Fruit fly (Drosophila melanogaster) whole organism, embryonic: ENCODE measurements around the gene RhoGDI.

ENCODE experiments used
- BtbVII ChIP-seq: fragments of 200-800 bp; sonication (Bioruptor generic); optimal IDR thresholded peaks from 3 replicates; lab custom pipeline; 2017; ENCODE audit warnings: missing biosample characterization, mild to moderate bottlenecking, missing genetic modification characterization
- CG10147 ChIP-seq: fragments of 200-800 bp; sonication (Bioruptor generic); optimal IDR thresholded peaks from 2 replicates; lab custom pipeline; 2019; ENCODE audit warnings: missing biosample characterization, mild to moderate bottlenecking, missing genetic modification characterization, moderate library complexity
- CG10959 ChIP-seq: fragments of 200-800 bp; sonication (Bioruptor generic); IDR thresholded peaks from 2 replicates; pipeline ENCODE4 v1.3.6; 2022; ENCODE audit warnings: missing biosample characterization, missing genetic modification characterization
- CG11695 ChIP-seq: fragments of 200-800 bp; sonication (Bioruptor generic); IDR thresholded peaks from 3 replicates; pipeline ENCODE4 v1.3.6; 2022; ENCODE audit warnings: missing biosample characterization, missing genetic modification characterization
- CG12942 ChIP-seq: fragments of 200-800 bp; sonication (Bioruptor generic); optimal IDR thresholded peaks from 3 replicates; lab custom pipeline; 2016; ENCODE audit warnings: missing biosample characterization, missing genetic modification characterization
- CG15011 ChIP-seq: fragments of 200-800 bp; sonication (Bioruptor generic); optimal IDR thresholded peaks from 3 replicates; lab custom pipeline; 2018; ENCODE audit warnings: missing biosample characterization, mild to moderate bottlenecking, missing genetic modification characterization
- CG15073 ChIP-seq: fragments of 200-800 bp; sonication (Bioruptor generic); optimal IDR thresholded peaks from 2 replicates; lab custom pipeline; 2016; ENCODE audit warnings: missing biosample characterization, missing genetic modification characterization
- CG15269 ChIP-seq: fragments of 200-800 bp; sonication (Bioruptor generic); optimal IDR thresholded peaks from 2 replicates; lab custom pipeline; 2018; ENCODE audit warnings: missing biosample characterization, mild to moderate bottlenecking, missing genetic modification characterization, moderate library complexity
- CG17361 ChIP-seq: fragments of 200-800 bp; sonication (Bioruptor generic); IDR thresholded peaks from 3 replicates; pipeline ENCODE4 v1.3.6; 2022; ENCODE audit warnings: missing biosample characterization, missing genetic modification characterization
- CG18262 ChIP-seq: fragments of 200-800 bp; optimal IDR thresholded peaks from 3 replicates; lab custom pipeline; 2019; ENCODE audit warnings: missing biosample characterization, mild to moderate bottlenecking, missing genetic modification characterization, moderate library complexity
- CG2120 ChIP-seq: fragments of 200-800 bp; sonication (Bioruptor generic); optimal IDR thresholded peaks from 3 replicates; lab custom pipeline; 2016; ENCODE audit warnings: missing biosample characterization, missing genetic modification characterization
- CG2875 ChIP-seq: fragments of 200-800 bp; sonication (Bioruptor generic); optimal IDR thresholded peaks from 2 replicates; lab custom pipeline; 2017; ENCODE audit warnings: missing biosample characterization, mild to moderate bottlenecking, missing genetic modification characterization, missing genetic modification reagents
- CG3163 ChIP-seq: fragments of 200-800 bp; sonication (Bioruptor generic); optimal IDR thresholded peaks from 3 replicates; lab custom pipeline; 2016; ENCODE audit warnings: missing biosample characterization, missing genetic modification characterization
- CG32767 ChIP-seq: fragments of 200-800 bp; sonication (Bioruptor generic); IDR thresholded peaks from 2 replicates; pipeline ENCODE4 v1.3.6; 2022; ENCODE audit warnings: missing biosample characterization, missing genetic modification characterization
- CG34376 ChIP-seq: fragments of 200-800 bp; sonication (Bioruptor generic); optimal IDR thresholded peaks from 2 replicates; lab custom pipeline; 2018; ENCODE audit warnings: missing biosample characterization, mild to moderate bottlenecking, missing genetic modification characterization
- CG6272 ChIP-seq: fragments of 200-800 bp; sonication (Bioruptor generic); IDR thresholded peaks from 2 replicates; pipeline ENCODE4 v1.3.6; 2022; ENCODE audit warnings: missing biosample characterization, missing genetic modification characterization
- CG6791 ChIP-seq: fragments of 200-800 bp; sonication (Bioruptor generic); IDR thresholded peaks from 3 replicates; pipeline ENCODE4 v1.3.6; 2022; ENCODE audit warnings: missing biosample characterization, missing genetic modification characterization; ENCODE audit not compliant: partially characterized antibody
- CG7271 ChIP-seq: fragments of 200-800 bp; sonication (Bioruptor generic); optimal IDR thresholded peaks from 2 replicates; lab custom pipeline; 2018; ENCODE audit warnings: missing biosample characterization, mild to moderate bottlenecking, missing genetic modification characterization, moderate library complexity
- CG8290 ChIP-seq, 3 experiments: fragments of 200-800 bp; sonication (Bioruptor generic); optimal IDR thresholded peaks; 2 replicates each; lab custom pipeline; 2016 to 2019; ENCODE audit warnings: missing biosample characterization in 3 of 3, missing genetic modification characterization in 3 of 3, mild to moderate bottlenecking in 2 of 3, moderate library complexity in 1 of 3
- CTCF ChIP-seq: fragments of 200-800 bp; sonication (Bioruptor generic); optimal IDR thresholded peaks from 2 replicates; lab custom pipeline; 2017; ENCODE audit warnings: missing biosample characterization, mild to moderate bottlenecking, missing genetic modification characterization, moderate library complexity
- CkIIα-i1 ChIP-seq: fragments of 200-800 bp; sonication (Bioruptor generic); IDR thresholded peaks from 2 replicates; pipeline ENCODE4 v1.3.6; 2022; ENCODE audit warnings: missing biosample characterization, missing genetic modification characterization
- Dad ChIP-seq: fragments of 200-800 bp; sonication (Bioruptor generic); optimal IDR thresholded peaks from 3 replicates; lab custom pipeline; 2016; ENCODE audit warnings: missing biosample characterization, missing genetic modification characterization
- Doc3 ChIP-seq: fragments of 200-800 bp; sonication (Bioruptor generic); IDR thresholded peaks from 3 replicates; pipeline ENCODE4 v1.3.6; 2022; ENCODE audit warnings: missing biosample characterization, missing genetic modification characterization; ENCODE audit not compliant: partially characterized antibody
- H2.0 ChIP-seq: fragments of 200-800 bp; sonication (Bioruptor generic); IDR thresholded peaks from 2 replicates; pipeline ENCODE4 v1.3.6; 2022; ENCODE audit warnings: missing biosample characterization, missing genetic modification characterization
- Hand ChIP-seq: fragments of 200-800 bp; sonication (Bioruptor generic); optimal IDR thresholded peaks from 2 replicates; lab custom pipeline; 2017; ENCODE audit warnings: mild to moderate bottlenecking, missing biosample characterization, missing genetic modification reagents, missing genetic modification characterization
- Kr ChIP-seq: fragments of 200-800 bp; sonication (Bioruptor generic); optimal IDR thresholded peaks from 2 replicates; lab custom pipeline; 2017; ENCODE audit warnings: missing biosample characterization, mild to moderate bottlenecking, missing genetic modification characterization
- Lim3 ChIP-seq: fragments of 200-800 bp; sonication (Bioruptor generic); IDR thresholded peaks from 2 replicates; pipeline ENCODE4 v1.3.6; 2022; ENCODE audit warnings: missing biosample characterization, missing genetic modification characterization
- MESR4 ChIP-seq: fragments of 200-800 bp; sonication (Bioruptor generic); optimal IDR thresholded peaks from 2 replicates; lab custom pipeline; 2018; ENCODE audit warnings: missing biosample characterization, mild to moderate bottlenecking, missing genetic modification characterization, moderate library complexity
- Max ChIP-seq: fragments of 200-800 bp; sonication (Bioruptor generic); optimal IDR thresholded peaks from 2 replicates; lab custom pipeline; 2016; ENCODE audit warnings: missing biosample characterization, mild to moderate bottlenecking, missing genetic modification characterization
- Mes4 ChIP-seq: fragments of 200-800 bp; sonication (Bioruptor generic); optimal IDR thresholded peaks from 2 replicates; lab custom pipeline; 2016; ENCODE audit warnings: missing biosample characterization, missing genetic modification characterization
- Six4 ChIP-seq: fragments of 200-800 bp; sonication (Bioruptor generic); optimal IDR thresholded peaks from 2 replicates; lab custom pipeline; 2016; ENCODE audit warnings: missing biosample characterization, missing genetic modification characterization
- Spps ChIP-seq: fragments of 200-800 bp; sonication (Bioruptor generic); optimal IDR thresholded peaks from 2 replicates; lab custom pipeline; 2018; ENCODE audit warnings: missing biosample characterization, mild to moderate bottlenecking, missing genetic modification characterization
- al ChIP-seq: fragments of 200-800 bp; sonication (Bioruptor generic); IDR thresholded peaks from 2 replicates; pipeline ENCODE4 v1.3.6; 2022; ENCODE audit warnings: missing biosample characterization, missing genetic modification characterization
- az2 ChIP-seq: fragments of 200-800 bp; sonication (Bioruptor generic); optimal IDR thresholded peaks from 3 replicates; lab custom pipeline; 2016; ENCODE audit warnings: missing biosample characterization, missing genetic modification characterization
- chinmo ChIP-seq: fragments of 200-800 bp; sonication (Bioruptor generic); IDR thresholded peaks from 4 replicates; pipeline ENCODE4 v1.3.6; 2022; ENCODE audit warnings: missing biosample characterization, missing genetic modification characterization; ENCODE audit not compliant: partially characterized antibody
- chm ChIP-seq: fragments of 200-800 bp; sonication (Bioruptor generic); IDR thresholded peaks from 2 replicates; pipeline ENCODE4 v1.3.6; 2022; ENCODE audit warnings: missing biosample characterization, missing genetic modification characterization
- cwo ChIP-seq: fragments of 200-800 bp; sonication (Bioruptor generic); optimal IDR thresholded peaks from 3 replicates; lab custom pipeline; 2017; ENCODE audit warnings: missing biosample characterization, missing genetic modification characterization, mild to moderate bottlenecking, moderate library complexity, missing genetic modification reagents
- dan ChIP-seq: fragments of 200-800 bp; sonication (Bioruptor generic); IDR thresholded peaks from 2 replicates; pipeline ENCODE4 v1.3.6; 2022; ENCODE audit warnings: missing biosample characterization, missing genetic modification characterization
- fd3F ChIP-seq: fragments of 200-800 bp; sonication (Bioruptor generic); optimal IDR thresholded peaks from 2 replicates; lab custom pipeline; 2018; ENCODE audit warnings: missing biosample characterization, mild to moderate bottlenecking, missing genetic modification characterization, moderate library complexity
- gem ChIP-seq: fragments of 200-800 bp; sonication (Bioruptor generic); optimal IDR thresholded peaks from 2 replicates; lab custom pipeline; 2019; ENCODE audit warnings: missing biosample characterization, mild to moderate bottlenecking, missing genetic modification characterization, moderate library complexity
- gfzf ChIP-seq: fragments of 200-800 bp; sonication (Bioruptor generic); optimal IDR thresholded peaks from 2 replicates; lab custom pipeline; 2016; ENCODE audit warnings: missing biosample characterization, mild to moderate bottlenecking, missing genetic modification characterization, moderate library complexity
- gsb-n ChIP-seq: fragments of 200-800 bp; sonication (Bioruptor generic); optimal IDR thresholded peaks from 3 replicates; lab custom pipeline; 2018; ENCODE audit warnings: missing biosample characterization, mild to moderate bottlenecking, missing genetic modification characterization
- gt ChIP-seq: fragments of 200-800 bp; sonication (Bioruptor generic); IDR thresholded peaks from 2 replicates; pipeline ENCODE4 v1.3.6; 2022; ENCODE audit warnings: missing biosample characterization, missing genetic modification characterization
- mam ChIP-seq: fragments of 200-800 bp; sonication (Bioruptor generic); optimal IDR thresholded peaks from 3 replicates; lab custom pipeline; 2016; ENCODE audit warnings: missing biosample characterization, missing genetic modification characterization
- sd ChIP-seq: fragments of 200-800 bp; sonication (Bioruptor generic); optimal IDR thresholded peaks from 3 replicates; lab custom pipeline; 2018; ENCODE audit warnings: missing biosample characterization, mild to moderate bottlenecking, missing genetic modification characterization, moderate library complexity
- sr ChIP-seq: fragments of 200-800 bp; sonication (Bioruptor generic); IDR thresholded peaks from 3 replicates; pipeline ENCODE4 v1.3.6; 2022; ENCODE audit warnings: missing biosample characterization, missing genetic modification characterization
- tna ChIP-seq: fragments of 200-800 bp; sonication (Bioruptor generic); IDR thresholded peaks from 2 replicates; pipeline ENCODE4 v1.3.6; 2022; ENCODE audit warnings: missing biosample characterization, missing genetic modification characterization; ENCODE audit not compliant: partially characterized antibody
- usp ChIP-seq: fragments of >200 bp; optimal IDR thresholded peaks from 2 replicates; lab custom pipeline; 2017; ENCODE audit warnings: missing biosample characterization, missing genetic modification characterization
- wdn ChIP-seq: fragments of 200-800 bp; sonication (Bioruptor generic); IDR thresholded peaks from 2 replicates; pipeline ENCODE4 v1.3.6; 2022; ENCODE audit warnings: missing biosample characterization, missing genetic modification characterization

The RhoGDI gene

dm6 chr3L:19897685-19898009 lies 30.9 kb upstream of the RhoGDI start (continued):
- TF ChIP-seq sd (peak; percentile 75), CG15269 (tag; lab: Kevin White, UChicago) (no peak), sr (GFP tag; lab: Robert Waterston, UW) (no peak), mam (GFP tag; lab: Kevin White, UChicago) (no peak), dan (no peak), CG11695 (GFP tag; lab: Robert Waterston, UW) (0 out of 3 replicates have a peak, but pooled peaks have one; percentile 6), Mes4 (GFP tag; lab: Kevin White, UChicago) (no peak), CG18262 (tag; lab: Kevin White, UChicago) (no peak), Kr (GFP tag; lab: Kevin White, UChicago) (peak; percentile 6), gt (GFP tag; lab: Robert Waterston, UW) (no peak), Spps (no peak), CG8290 (GFP tag; optimal IDR thresholded peaks at IDR 0.05; lab: Kevin White, UChicago) (no peak), CG8290 (tag; optimal IDR thresholded peaks at IDR 0.05; lab: Kevin White, UChicago) (no peak), CG34376 (GFP tag; lab: Kevin White, UChicago) (peak; percentile 4), az2 (GFP tag; lab: Kevin White, UChicago) (no peak), chinmo (GFP tag; lab: Robert Waterston, UW) (peak; percentile 82; the same call in 3 of the 4 replicates), gsb-n (tag; lab: Kevin White, UChicago) (no peak), CG2120 (GFP tag; lab: Kevin White, UChicago) (no peak), cwo (GFP tag; lab: Kevin White, UChicago) (peak; percentile 71)

dm6 chr3L:19898547-19899282 lies 29.8 kb upstream of the RhoGDI start:
- TF ChIP-seq CG6791 (GFP tag; lab: Robert Waterston, UW) (no peak), CG10147 (GFP tag; lab: Kevin White, UChicago) (no peak), CG15073 (GFP tag; lab: Kevin White, UChicago) (no peak), Dad (GFP tag; lab: Kevin White, UChicago) (no peak), CkIIα-i1 (GFP tag; lab: Robert Waterston, UW) (no peak), CG12942 (GFP tag; lab: Kevin White, UChicago) (no peak), H2.0 (GFP tag; lab: Robert Waterston, UW) (no peak), CG6272 (GFP tag; lab: Robert Waterston, UW) (no peak), BtbVII (GFP tag; lab: Kevin White, UChicago) (no peak), CTCF (GFP tag; lab: Kevin White, UChicago) (no peak), CG15011 (GFP tag; lab: Kevin White, UChicago) (no peak), tna (GFP tag; lab: Robert Waterston, UW) (no peak), gfzf (GFP tag; lab: Kevin White, UChicago) (no peak), fd3F (GFP tag; lab: Kevin White, UChicago) (no peak), CG2875 (peak; percentile 45), sd (no peak), chm (GFP tag; lab: Robert Waterston, UW) (no peak), Max (peak; percentile 38), MESR4 (GFP tag; lab: Kevin White, UChicago) (no peak), gem (peak; percentile 78), usp (GFP tag; lab: Kevin White, UChicago) (no peak), CG10959 (GFP tag; lab: Robert Waterston, UW) (no peak), CG7271 (no peak), CG32767 (GFP tag; lab: Robert Waterston, UW) (no peak), cwo (GFP tag; lab: Kevin White, UChicago) (no peak), CG3163 (GFP tag; lab: Kevin White, UChicago) (no peak), Lim3 (GFP tag; lab: Robert Waterston, UW) (no peak), sr (GFP tag; lab: Robert Waterston, UW) (no peak), Six4 (no peak), CG17361 (GFP tag; lab: Robert Waterston, UW) (0 out of 3 replicates have a peak, but pooled peaks have one; percentile 29), Hand (GFP tag; lab: Kevin White, UChicago) (no peak), wdn (GFP tag; lab: Robert Waterston, UW) (no peak), Doc3 (GFP tag; lab: Robert Waterston, UW) (no peak), al (no peak)
